Worm (Caenorhabditis elegans) whole organism, L3 larva: ENCODE data around the gene fbxc-22.

Source experiments
- aly-2 ChIP-seq: fragments of 150-350 bp; optimal IDR thresholded peaks from 2 replicates; lab custom pipeline; 2014; ENCODE audit warnings: missing biosample characterization, missing genetic modification characterization
- ama-1 ChIP-seq: fragments of 150-350 bp; optimal IDR thresholded peaks from 2 replicates; lab custom pipeline; 2018
- elt-3 ChIP-seq, 3 experiments: fragments of 150-350 bp in 1 of 3; sonication (generic microtip) in 2 of 3; optimal IDR thresholded peaks; 2 replicates in 2 of 3; 4 replicates in 1 of 3; lab custom pipeline; 2014 to 2017; ENCODE audit warnings: missing biosample characterization in 3 of 3, missing genetic modification characterization in 3 of 3
- fkh-10 ChIP-seq: sonication (generic microtip); optimal IDR thresholded peaks from 2 replicates; lab custom pipeline; 2017; ENCODE audit warnings: missing biosample characterization, missing genetic modification reagents, missing genetic modification characterization
- hmg-11 ChIP-seq: sonication (generic microtip); optimal IDR thresholded peaks from 2 replicates; lab custom pipeline; 2016; ENCODE audit warnings: missing genetic modification characterization, missing compliant biosample characterization
- mdl-1 ChIP-seq: fragments of 150-350 bp; optimal IDR thresholded peaks from 2 replicates; lab custom pipeline; 2014; ENCODE audit warnings: missing biosample characterization, missing genetic modification characterization
- mml-1 ChIP-seq: fragments of 150-350 bp; sonication (generic microtip); optimal IDR thresholded peaks from 3 replicates; lab custom pipeline; 2014; ENCODE audit warnings: missing biosample characterization, missing genetic modification characterization
- nhr-11 ChIP-seq: fragments of 150-350 bp; optimal IDR thresholded peaks from 2 replicates; lab custom pipeline; 2014; ENCODE audit warnings: missing biosample characterization, missing genetic modification characterization
- nhr-76 ChIP-seq: fragments of 150-350 bp; sonication (generic microtip); optimal IDR thresholded peaks from 5 replicates; lab custom pipeline; 2014; ENCODE audit warnings: missing biosample characterization, missing genetic modification characterization
- pha-4 ChIP-seq: fragments of 150-350 bp; optimal IDR thresholded peaks from 2 replicates; lab custom pipeline; 2014; ENCODE audit warnings: missing biosample characterization, missing genetic modification reagents, missing genetic modification characterization
- snpc-4 ChIP-seq: fragments of 150-350 bp; optimal IDR thresholded peaks from 2 replicates; lab custom pipeline; 2014; ENCODE audit warnings: missing biosample characterization, missing genetic modification characterization
- unc-39 ChIP-seq: sonication (generic microtip); optimal IDR thresholded peaks from 4 replicates; lab custom pipeline; 2017; ENCODE audit warnings: missing biosample characterization, missing genetic modification characterization

DNA sequence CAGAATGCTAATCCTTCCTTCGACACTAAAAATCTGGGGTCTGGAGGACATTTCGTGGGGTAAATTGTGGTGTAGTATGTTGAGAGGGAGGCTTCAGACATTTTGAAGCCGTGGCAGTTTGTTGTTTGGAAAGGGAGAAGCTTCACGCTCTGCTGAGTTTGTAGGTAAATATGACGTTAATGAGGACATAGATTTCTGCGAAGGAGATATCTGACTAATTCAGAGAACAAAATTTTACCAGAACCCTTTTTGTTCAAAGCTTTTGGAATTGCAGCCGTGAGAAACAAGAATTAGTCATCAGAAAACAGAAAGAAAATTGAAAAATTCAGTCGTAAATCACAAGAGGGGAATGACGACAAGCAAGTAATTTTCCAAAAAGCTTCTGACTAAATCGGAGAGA, 50.4 kb downstream of the fbxc-22 start, which contains the start of gene srh-72:
- TF ChIP-seq snpc-4 (tag; lab: Kevin White, UChicago): no peak
- TF ChIP-seq ama-1 (lab: Kevin White, UChicago): no peak
- TF ChIP-seq nhr-76 (tag; lab: Kevin White, UChicago): no peak
- TF ChIP-seq mdl-1 (tag; lab: Kevin White, UChicago): no peak
- TF ChIP-seq pha-4 (tag; lab: Kevin White, UChicago): no peak
- no peak for TF ChIP-seq fkh-10
- no peak for TF ChIP-seq elt-3 (tag; optimal IDR thresholded peaks at IDR 0.05; lab: Kevin White, UChicago)
- no peak for TF ChIP-seq aly-2 (tag; lab: Kevin White, UChicago)
- no peak for TF ChIP-seq hmg-11
- no peak for TF ChIP-seq nhr-11 (tag; lab: Kevin White, UChicago)
- TF ChIP-seq mml-1 (tag; lab: Kevin White, UChicago): no peak
- TF ChIP-seq unc-39 (tag; lab: Kevin White, UChicago): no peak
